Worm (Caenorhabditis elegans): ENCODE results near the gene clec-265.

- TF ChIP-seq nhr-23 (tag; optimal IDR thresholded peaks at IDR 0.05) (no peak), pqm-1 (tag; optimal IDR thresholded peaks at IDR 0.05) (no peak), egl-27 (tag; optimal IDR thresholded peaks at IDR 0.05) (no peak), lin-15B (tag; optimal IDR thresholded peaks at IDR 0.05) (no peak)
Observed at ce11 chrX:3057656-3058055, 26.1 kb downstream of the clec-265 start.

Data from whole organism, L3 larva.